Worm (Caenorhabditis elegans) whole organism, mixed stage, embryonic: Measurements from ENCODE around the gene F44E5.4.

Experiments used
- nhr-2 ChIP-seq: fragments of 150-350 bp; optimal IDR thresholded peaks from 2 replicates; lab custom pipeline; 2014; ENCODE audit warnings: missing biosample characterization, missing genetic modification characterization
- nhr-237 ChIP-seq: fragments of 150-350 bp; optimal IDR thresholded peaks from 2 replicates; lab custom pipeline; 2014; ENCODE audit warnings: missing biosample characterization, missing genetic modification characterization

DNA sequence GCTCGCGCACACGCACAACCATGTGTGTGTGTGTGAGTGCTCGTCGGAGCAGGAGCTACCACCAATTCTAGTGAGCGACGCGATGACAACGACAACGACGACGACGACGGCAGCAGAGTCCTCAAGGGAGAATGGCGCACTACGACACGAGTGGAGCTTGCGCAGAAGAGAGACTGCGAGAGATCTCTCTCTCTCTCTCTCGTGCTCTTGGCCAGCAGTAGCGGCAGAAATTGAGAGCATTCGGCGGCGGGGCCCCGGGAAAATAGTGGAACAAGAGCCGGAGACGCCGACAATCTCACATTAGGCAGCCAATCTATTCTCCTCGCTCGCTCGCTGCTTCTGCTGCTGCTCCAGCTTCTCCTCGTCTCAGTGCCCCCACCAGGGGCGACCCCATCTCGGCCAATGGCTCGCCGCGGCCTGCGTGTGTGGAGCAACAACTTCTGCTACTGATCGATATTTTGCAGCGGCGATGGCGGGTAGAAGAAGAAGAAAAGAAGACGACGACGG lies 12.3 kb downstream of the F44E5.4 start:
- TF ChIP-seq nhr-237 (tag; lab: Kevin White, UChicago): peak; percentile 33
- no peak for TF ChIP-seq nhr-2 (tag; lab: Kevin White, UChicago)
